Fruit fly (Drosophila melanogaster): ENCODE data around the gene CG14573.

Gene CG14573

dm6 chr3L:21728616-21729047 lies 5.3 kb upstream of the CG14573 start, which contains the start of the genes CG11247 and Polr2H (continued):
- TF ChIP-seq CG34376 (GFP tag; optimal IDR thresholded peaks at IDR 0.05), result peak; percentile 27
- peak; percentile 91 for TF ChIP-seq CG14667 (GFP tag; IDR thresholded peaks at IDR 0.05)
- peak; percentile 50 for TF ChIP-seq ftz-f1 (GFP tag; optimal IDR thresholded peaks at IDR 0.05)
- peak; percentile 63 for TF ChIP-seq CG16779 (GFP tag; IDR thresholded peaks at IDR 0.05)
- TF ChIP-seq Oli (tag; optimal IDR thresholded peaks at IDR 0.05), result peak; percentile 78
- peak; percentile 77 for TF ChIP-seq Drgx (GFP tag; IDR thresholded peaks at IDR 0.05)
- no peak for TF ChIP-seq CG15011 (GFP tag; optimal IDR thresholded peaks at IDR 0.05)
- TF ChIP-seq CG31365 (tag; optimal IDR thresholded peaks at IDR 0.05), result no peak
- TF ChIP-seq CG32767 (GFP tag; IDR thresholded peaks at IDR 0.05), result peak; percentile 77; the same call in 1 of the 2 replicates
- no peak for TF ChIP-seq CG6765 (GFP tag; optimal IDR thresholded peaks at IDR 0.05)
- peak; percentile 89 for TF ChIP-seq Xrp1 (GFP tag; IDR thresholded peaks at IDR 0.05)
- TF ChIP-seq CG31388 (GFP tag; optimal IDR thresholded peaks at IDR 0.05), result peak; percentile 71
- TF ChIP-seq Atf6 (GFP tag; IDR thresholded peaks at IDR 0.05), result peak; percentile 85
- peak; percentile 89 for TF ChIP-seq trem (tag; optimal IDR thresholded peaks at IDR 0.05)
- peak; percentile 95 for TF ChIP-seq dm (GFP tag; optimal IDR thresholded peaks at IDR 0.05)
- TF ChIP-seq gem (tag; optimal IDR thresholded peaks at IDR 0.05), result peak; percentile 93
- TF ChIP-seq CG6791 (GFP tag; IDR thresholded peaks at IDR 0.05; ENCODE audit: partially characterized antibody), result peak; percentile 75
- TF ChIP-seq CG31224 (GFP tag; IDR thresholded peaks at IDR 0.05), result peak; percentile 82
- TF ChIP-seq bsh (GFP tag; optimal IDR thresholded peaks at IDR 0.05), result peak in 1 of 2 experiments; percentile 85
- TF ChIP-seq CG4820 (GFP tag; optimal IDR thresholded peaks at IDR 0.05), result peak; percentile 91
- TF ChIP-seq Dad (GFP tag; optimal IDR thresholded peaks at IDR 0.05), result peak; percentile 94
- peak in 1 of 2 experiments; percentile 66 for TF ChIP-seq crp (GFP tag; optimal IDR thresholded peaks at IDR 0.05)
- peak; percentile 49 for TF ChIP-seq wek (GFP tag; optimal IDR thresholded peaks at IDR 0.05)
- peak; percentile 90 for TF ChIP-seq knrl (GFP tag; IDR thresholded peaks at IDR 0.05; ENCODE audit: partially characterized antibody)
- TF ChIP-seq Lim3 (GFP tag; IDR thresholded peaks at IDR 0.05), result peak; percentile 70; the same call in 1 of the 2 replicates
- peak; percentile 66 for TF ChIP-seq CG7556 (GFP tag; optimal IDR thresholded peaks at IDR 0.05)
- TF ChIP-seq cad (GFP tag; optimal IDR thresholded peaks at IDR 0.05), result no peak
- TF ChIP-seq B-H1 (GFP tag; IDR thresholded peaks at IDR 0.05), result peak; percentile 86
- TF ChIP-seq CG34422 (GFP tag; IDR thresholded peaks at IDR 0.05), result peak; percentile 93
- peak; percentile 93 for TF ChIP-seq esg (GFP tag; conservative IDR thresholded peaks at IDR 0.05)
- TF ChIP-seq CG15514 (GFP tag; optimal IDR thresholded peaks at IDR 0.05), result peak; percentile 72
- TF ChIP-seq Nf-YA (GFP tag; IDR thresholded peaks at IDR 0.05), result peak; percentile 68
- peak; percentile 59 for TF ChIP-seq oc (tag; optimal IDR thresholded peaks at IDR 0.05)
- no peak for TF ChIP-seq CG6813 (GFP tag; optimal IDR thresholded peaks at IDR 0.05)
- TF ChIP-seq grn (GFP tag; optimal IDR thresholded peaks at IDR 0.05), result peak; percentile 30
- TF ChIP-seq CG3281 (GFP tag; optimal IDR thresholded peaks at IDR 0.05), result peak; percentile 82
- TF ChIP-seq CG5245 (GFP tag; optimal IDR thresholded peaks at IDR 0.05), result peak; percentile 81
- peak; percentile 86 for TF ChIP-seq CG17802 (tag; optimal IDR thresholded peaks at IDR 0.05)
- TF ChIP-seq CG7745 (tag; optimal IDR thresholded peaks at IDR 0.05), result no peak
- peak; percentile 97 for TF ChIP-seq CG9932 (GFP tag; IDR thresholded peaks at IDR 0.05)
- peak; percentile 41; the same call in 1 of the 2 replicates for TF ChIP-seq Dip2 (GFP tag; IDR thresholded peaks at IDR 0.05)
- TF ChIP-seq Nf-YB (GFP tag; optimal IDR thresholded peaks at IDR 0.05), result peak; percentile 52
- TF ChIP-seq CG1529 (GFP tag; optimal IDR thresholded peaks at IDR 0.05), result peak; percentile 60
- peak; percentile 54 for TF ChIP-seq schlank (tag; optimal IDR thresholded peaks at IDR 0.05)
- peak; percentile 19 for TF ChIP-seq CG9437 (GFP tag; optimal IDR thresholded peaks at IDR 0.05)
- TF ChIP-seq CG12391 (tag; optimal IDR thresholded peaks at IDR 0.05), result peak; percentile 91
- TF ChIP-seq Nf-YC (tag; optimal IDR thresholded peaks at IDR 0.05), result peak; percentile 70
- peak; percentile 70 for TF ChIP-seq sim (GFP tag; IDR thresholded peaks at IDR 0.05)
- peak; percentile 67 for TF ChIP-seq HLH4C (GFP tag; IDR thresholded peaks at IDR 0.05; ENCODE audit: partially characterized antibody)
- TF ChIP-seq Lhr (GFP tag; optimal IDR thresholded peaks at IDR 0.05), result peak; percentile 83
